Worm (Caenorhabditis elegans) whole organism, midembryonic: ENCODE data around the gene irld-67.

Source experiments
- flt-1 ChIP-seq: fragments of 200-800 bp; sonication (Bioruptor generic); IDR thresholded peaks from 2 replicates; pipeline ENCODE4 v1.3.6; 2022; ENCODE audit warnings: missing genetic modification characterization, missing compliant biosample characterization
- ref-1 ChIP-seq: fragments of 200-800 bp; sonication (Bioruptor generic); conservative IDR thresholded peaks from 2 replicates; pipeline ENCODE4 v1.3.6; 2022; ENCODE audit warnings: missing genetic modification reagents, missing genetic modification characterization, missing compliant biosample characterization
- tab-1 ChIP-seq: fragments of 200-800 bp; sonication (Bioruptor generic); IDR thresholded peaks from 2 replicates; pipeline ENCODE4 v1.3.6; 2022; ENCODE audit warnings: missing genetic modification characterization, missing compliant biosample characterization

- TF ChIP-seq flt-1 (GFP tag; lab: Robert Waterston, UW) = no peak
- no peak for TF ChIP-seq ref-1
- no peak for TF ChIP-seq tab-1 (GFP tag; lab: Robert Waterston, UW)
These were observed 34.0 kb downstream of the irld-67 start, which contains the start of gene ubc-26 for ce11 chrII:2900248-2900647.
